Fruit fly (Drosophila melanogaster) whole organism, pupa: ENCODE results near the gene CG11470.

Experiments
- CG4496 ChIP-seq: fragments of 200-800 bp; sonication (Bioruptor generic); IDR thresholded peaks from 3 replicates; pipeline ENCODE4 v1.3.6; 2022; ENCODE audit warnings: missing biosample characterization, missing genetic modification characterization
- CG9948 ChIP-seq: fragments of 200-800 bp; sonication (Bioruptor generic); optimal IDR thresholded peaks from 2 replicates; lab custom pipeline; 2018; ENCODE audit warnings: missing biosample characterization, mild to moderate bottlenecking, missing genetic modification characterization, moderate library complexity
- D1 ChIP-seq: fragments of 200-800 bp; sonication (Bioruptor generic); optimal IDR thresholded peaks from 2 replicates; lab custom pipeline; 2018; ENCODE audit warnings: missing biosample characterization, mild to moderate bottlenecking, missing genetic modification characterization, moderate library complexity
- EcR ChIP-seq: fragments of 200-800 bp; sonication (Bioruptor generic); optimal IDR thresholded peaks from 3 replicates; lab custom pipeline; 2019; ENCODE audit warnings: missing biosample characterization, missing genetic modification characterization, mild to moderate bottlenecking, moderate library complexity, missing genetic modification reagents
- Pif1A ChIP-seq: fragments of 200-800 bp; sonication (Bioruptor generic); optimal IDR thresholded peaks from 3 replicates; lab custom pipeline; 2016; ENCODE audit warnings: missing biosample characterization, missing genetic modification characterization
- Pif1B ChIP-seq: fragments of 200-800 bp; sonication (Bioruptor generic); optimal IDR thresholded peaks from 3 replicates; lab custom pipeline; 2016; ENCODE audit warnings: missing biosample characterization, missing genetic modification characterization
- gl ChIP-seq: fragments of 200-800 bp; sonication (Bioruptor generic); optimal IDR thresholded peaks from 2 replicates; lab custom pipeline; 2018; ENCODE audit warnings: missing biosample characterization, mild to moderate bottlenecking, missing genetic modification characterization

dm6 chr3R:29550735-29551134, 38.8 kb downstream of the CG11470 start:
- TF ChIP-seq Pif1A (no peak), CG9948 (tag; lab: Kevin White, UChicago) (no peak), EcR (no peak), CG4496 (no peak), Pif1B (GFP tag; lab: Kevin White, UChicago) (no peak), D1 (tag; lab: Kevin White, UChicago) (no peak), gl (no peak)
